Worm (Caenorhabditis elegans): ENCODE results near the gene srlf-12.

srlf-12 gene

ce11 chrIV:10935853-10936491 is 44.1 kb upstream of the srlf-12 start, which contains the start of gene lgg-2 (continued):
- peak; percentile 79 for TF ChIP-seq ceh-88 (GFP tag; IDR thresholded peaks at IDR 0.05)
- peak; percentile 88 for TF ChIP-seq nhr-77 (tag; optimal IDR thresholded peaks at IDR 0.05)
- no peak for TF ChIP-seq hlh-4 (tag; optimal IDR thresholded peaks at IDR 0.05)
- TF ChIP-seq lsy-2 (tag; optimal IDR thresholded peaks at IDR 0.05): peak; percentile 95 to 96
- TF ChIP-seq lin-39 (tag; optimal IDR thresholded peaks at IDR 0.05): peak; percentile 90
- peak; percentile 95 for TF ChIP-seq lin-13 (GFP tag; optimal IDR thresholded peaks at IDR 0.05)
- no peak for TF ChIP-seq nhr-28 (tag; optimal IDR thresholded peaks at IDR 0.05)
- peak; percentile 99 for TF ChIP-seq lin-14 (GFP tag; optimal IDR thresholded peaks at IDR 0.05)
- TF ChIP-seq nhr-76 (tag; optimal IDR thresholded peaks at IDR 0.05): no peak
- peak; percentile 91 for TF ChIP-seq lir-3 (tag; optimal IDR thresholded peaks at IDR 0.05; ENCODE audit: poor library complexity)
- TF ChIP-seq ces-1 (GFP tag; optimal IDR thresholded peaks at IDR 0.05): no peak
- peak; percentile 97 for TF ChIP-seq blmp-1 (tag; optimal IDR thresholded peaks at IDR 0.05)
- peak; percentile 90 to 95 (median 94) for TF ChIP-seq ceh-82 (tag; optimal IDR thresholded peaks at IDR 0.05)
- peak; percentile 96 for TF ChIP-seq nhr-11 (tag; optimal IDR thresholded peaks at IDR 0.05)
- no peak for TF ChIP-seq sptf-1 (tag; optimal IDR thresholded peaks at IDR 0.05)
- peak; percentile 97 for TF ChIP-seq nhr-47 (tag; optimal IDR thresholded peaks at IDR 0.05)
- peak; percentile 93 for TF ChIP-seq irx-1 (tag; optimal IDR thresholded peaks at IDR 0.05)
- peak; percentile 85 for TF ChIP-seq C16A3.4 (tag; optimal IDR thresholded peaks at IDR 0.05)
- peak; percentile 96 for TF ChIP-seq nhr-19 (GFP tag; conservative IDR thresholded peaks at IDR 0.05)
- no peak for TF ChIP-seq fkh-4 (tag; optimal IDR thresholded peaks at IDR 0.05; ENCODE audit: borderline replicate concordance)
- peak; percentile 97 for TF ChIP-seq nhr-90 (tag; optimal IDR thresholded peaks at IDR 0.05; ENCODE audit: poor library complexity)
- TF ChIP-seq fos-1 (tag; optimal IDR thresholded peaks at IDR 0.05): peak; percentile 87
- TF ChIP-seq pax-3 (tag; optimal IDR thresholded peaks at IDR 0.05): peak; percentile 86
- TF ChIP-seq tbx-2 (tag; optimal IDR thresholded peaks at IDR 0.05): peak; percentile 99
- TF ChIP-seq aha-1 (tag; optimal IDR thresholded peaks at IDR 0.05): peak; percentile 71
- TF ChIP-seq fkh-8 (tag; optimal IDR thresholded peaks at IDR 0.05): peak; percentile 92
- peak in 1 of 2 experiments; percentile 85 for TF ChIP-seq ztf-11 (tag; optimal IDR thresholded peaks at IDR 0.05)
- peak; percentile 93 for TF ChIP-seq ceh-8 (GFP tag; optimal IDR thresholded peaks at IDR 0.05)
- TF ChIP-seq C04F5.9 (tag; optimal IDR thresholded peaks at IDR 0.05): peak; percentile 79
- TF ChIP-seq lin-15B (tag; optimal IDR thresholded peaks at IDR 0.05): no peak
- TF ChIP-seq nhr-20 (tag; optimal IDR thresholded peaks at IDR 0.05): peak; percentile 99
- no peak for TF ChIP-seq ceh-63 (GFP tag; optimal IDR thresholded peaks at IDR 0.05)
- TF ChIP-seq unc-30 (tag; optimal IDR thresholded peaks at IDR 0.05): no peak
- TF ChIP-seq tlp-1 (tag; optimal IDR thresholded peaks at IDR 0.05): no peak
- peak in 4 of 6 experiments; percentile 7 to 84 (median 62) for TF ChIP-seq elt-3 (tag; optimal IDR thresholded peaks at IDR 0.05)
- peak; percentile 80 for TF ChIP-seq zip-4 (GFP tag; optimal IDR thresholded peaks at IDR 0.05)
- TF ChIP-seq grh-1 (GFP tag; IDR thresholded peaks at IDR 0.05): peak; percentile 86
- peak; percentile 94 for TF ChIP-seq ama-1 (optimal IDR thresholded peaks at IDR 0.05)
- TF ChIP-seq nhr-12 (tag; optimal IDR thresholded peaks at IDR 0.05): no peak

ce11 chrIV:10935336-10935735 is 43.4 kb upstream of the srlf-12 start:
- TF ChIP-seq nhr-20 (tag; optimal IDR thresholded peaks at IDR 0.05) (peak; percentile 95), lin-15B (tag; optimal IDR thresholded peaks at IDR 0.05) (no peak), vab-15 (tag; optimal IDR thresholded peaks at IDR 0.05) (peak; percentile 80), ama-1 (optimal IDR thresholded peaks at IDR 0.05) (peak; percentile 93), hlh-17 (GFP tag; optimal IDR thresholded peaks at IDR 0.05; ENCODE audit: borderline replicate concordance) (no peak), Y116A8C.19 (tag; optimal IDR thresholded peaks at IDR 0.05; ENCODE audit: borderline replicate concordance) (no peak), unc-130 (tag; optimal IDR thresholded peaks at IDR 0.05) (peak; percentile 65), fkh-10 (GFP tag; optimal IDR thresholded peaks at IDR 0.05) (peak; percentile 57), irx-1 (tag; optimal IDR thresholded peaks at IDR 0.05) (peak; percentile 76), grh-1 (GFP tag; IDR thresholded peaks at IDR 0.05) (peak; percentile 51), ceh-63 (GFP tag; optimal IDR thresholded peaks at IDR 0.05) (no peak), lin-35 (GFP tag; optimal IDR thresholded peaks at IDR 0.05) (peak; percentile 79 to 86), ces-1 (GFP tag; optimal IDR thresholded peaks at IDR 0.05) (no peak), snu-23 (GFP tag; optimal IDR thresholded peaks at IDR 0.05) (peak; percentile 96), ztf-4 (tag; optimal IDR thresholded peaks at IDR 0.05) (peak; percentile 94), tlp-1 (tag; optimal IDR thresholded peaks at IDR 0.05) (no peak), unc-62 (GFP tag; optimal IDR thresholded peaks at IDR 0.05) (no peak), nhr-28 (tag; optimal IDR thresholded peaks at IDR 0.05) (no peak), C34B4.2 (tag; optimal IDR thresholded peaks at IDR 0.05) (no peak), sptf-1 (tag; optimal IDR thresholded peaks at IDR 0.05) (no peak), ceh-8 (GFP tag; optimal IDR thresholded peaks at IDR 0.05) (peak; percentile 87), unc-30 (tag; optimal IDR thresholded peaks at IDR 0.05) (no peak), ceh-82 (tag; optimal IDR thresholded peaks at IDR 0.05) (peak; percentile 47 to 84 (median 66)), egl-27 (tag; optimal IDR thresholded peaks at IDR 0.05) (peak in 1 of 2 experiments; percentile 44)

Data from whole organism, L1 larva.